Fruit fly (Drosophila melanogaster): ENCODE measurements around the gene B52.

B52 gene

dm6 chr3R:13676137-13677086 lies 15.3 kb downstream of the B52 start, which contains the start of the genes Lkb1 and CG9588 (continued):
- TF ChIP-seq Hey (tag; optimal IDR thresholded peaks at IDR 0.05) = no peak
- no peak for TF ChIP-seq lbe (GFP tag; optimal IDR thresholded peaks at IDR 0.05)
- TF ChIP-seq CG10979 (tag; optimal IDR thresholded peaks at IDR 0.05) = peak; percentile 16
- no peak for TF ChIP-seq pros (GFP tag; optimal IDR thresholded peaks at IDR 0.05)
- no peak for TF ChIP-seq Bteb2 (GFP tag; optimal IDR thresholded peaks at IDR 0.05)
- TF ChIP-seq Hmx (GFP tag; optimal IDR thresholded peaks at IDR 0.05) = no peak
- no peak for TF ChIP-seq Dref (GFP tag; IDR thresholded peaks at IDR 0.05)
- peak; percentile 0 for TF ChIP-seq CG13424 (tag; optimal IDR thresholded peaks at IDR 0.05)
- TF ChIP-seq dmrt99B (tag; optimal IDR thresholded peaks at IDR 0.05) = no peak
- peak; percentile 3 for TF ChIP-seq Max (GFP tag; optimal IDR thresholded peaks at IDR 0.05)
- TF ChIP-seq H2.0 (GFP tag; IDR thresholded peaks at IDR 0.05) = peak; percentile 80
- no peak for TF ChIP-seq BtbVII (GFP tag; optimal IDR thresholded peaks at IDR 0.05)
- TF ChIP-seq Ssrp (tag; optimal IDR thresholded peaks at IDR 0.05) = no peak
- no peak for TF ChIP-seq nerfin-2 (GFP tag; IDR thresholded peaks at IDR 0.05; ENCODE audit: partially characterized antibody)
- TF ChIP-seq Mrtf (GFP tag; IDR thresholded peaks at IDR 0.05) = peak; percentile 69
- peak; percentile 33 for TF ChIP-seq cwo (GFP tag; optimal IDR thresholded peaks at IDR 0.05)
- TF ChIP-seq CG9876 (GFP tag; optimal IDR thresholded peaks at IDR 0.05) = no peak
- TF ChIP-seq CG3281 (GFP tag; optimal IDR thresholded peaks at IDR 0.05) = no peak
- peak; percentile 59 for TF ChIP-seq CG17359 (tag; optimal IDR thresholded peaks at IDR 0.05)
- peak; percentile 84 for TF ChIP-seq Xrp1 (GFP tag; IDR thresholded peaks at IDR 0.05)
- TF ChIP-seq sob (GFP tag; IDR thresholded peaks at IDR 0.05) = peak; percentile 80
- no peak for TF ChIP-seq Lpt (GFP tag; optimal IDR thresholded peaks at IDR 0.05)
- TF ChIP-seq wdn (GFP tag; IDR thresholded peaks at IDR 0.05) = peak; percentile 67
- peak; percentile 23 for TF ChIP-seq Hmr (GFP tag; optimal IDR thresholded peaks at IDR 0.05)
- TF ChIP-seq CG17912 (GFP tag; optimal IDR thresholded peaks at IDR 0.05) = no peak
- TF ChIP-seq CG5180 (GFP tag; optimal IDR thresholded peaks at IDR 0.05) = no peak
- no peak for TF ChIP-seq kah (GFP tag; optimal IDR thresholded peaks at IDR 0.05)
- no peak for TF ChIP-seq cato (GFP tag; optimal IDR thresholded peaks at IDR 0.05; ENCODE audit: borderline replicate concordance)
- peak; percentile 35 for TF ChIP-seq Atf-2 (GFP tag; optimal IDR thresholded peaks at IDR 0.05)
- peak; percentile 80 for TF ChIP-seq ara (GFP tag; IDR thresholded peaks at IDR 0.05)
- no peak for TF ChIP-seq hth (optimal IDR thresholded peaks at IDR 0.05)
- peak; percentile 88 for TF ChIP-seq zfh1 (GFP tag; IDR thresholded peaks at IDR 0.05)
- peak; percentile 90 for TF ChIP-seq CG11456 (GFP tag; IDR thresholded peaks at IDR 0.05)
- peak; percentile 78 for TF ChIP-seq chm (GFP tag; IDR thresholded peaks at IDR 0.05)
- TF ChIP-seq ewg (GFP tag; optimal IDR thresholded peaks at IDR 0.05) = peak; percentile 39
- peak; percentile 70 for TF ChIP-seq ind (GFP tag; optimal IDR thresholded peaks at IDR 0.05)
- TF ChIP-seq CG7556 (GFP tag; optimal IDR thresholded peaks at IDR 0.05) = peak; percentile 28
- peak; percentile 26 for TF ChIP-seq maf-S (GFP tag; optimal IDR thresholded peaks at IDR 0.05)
- no peak for TF ChIP-seq CG4854 (GFP tag; optimal IDR thresholded peaks at IDR 0.05)
- TF ChIP-seq HLH54F (GFP tag; optimal IDR thresholded peaks at IDR 0.05) = peak; percentile 68
- peak; percentile 41 to 60 for TF ChIP-seq dpn (GFP tag; optimal IDR thresholded peaks at IDR 0.05)
- peak; percentile 88 for TF ChIP-seq ci (GFP tag; IDR thresholded peaks at IDR 0.05)
- TF ChIP-seq nerfin-1 (tag; optimal IDR thresholded peaks at IDR 0.05) = no peak
- TF ChIP-seq CG6254 (GFP tag; optimal IDR thresholded peaks at IDR 0.05) = no peak
- TF ChIP-seq sima (GFP tag; optimal IDR thresholded peaks at IDR 0.05) = no peak
- TF ChIP-seq abd-A (tag; optimal IDR thresholded peaks at IDR 0.05) = no peak
- peak; percentile 59 for TF ChIP-seq CG15514 (GFP tag; optimal IDR thresholded peaks at IDR 0.05)
- TF ChIP-seq Hr3 (GFP tag; optimal IDR thresholded peaks at IDR 0.05) = no peak
- TF ChIP-seq CG10654 (GFP tag; optimal IDR thresholded peaks at IDR 0.05) = peak; percentile 5
